Worm (Caenorhabditis elegans): ENCODE results near the gene nhr-255.

The nhr-255 gene

DNA sequence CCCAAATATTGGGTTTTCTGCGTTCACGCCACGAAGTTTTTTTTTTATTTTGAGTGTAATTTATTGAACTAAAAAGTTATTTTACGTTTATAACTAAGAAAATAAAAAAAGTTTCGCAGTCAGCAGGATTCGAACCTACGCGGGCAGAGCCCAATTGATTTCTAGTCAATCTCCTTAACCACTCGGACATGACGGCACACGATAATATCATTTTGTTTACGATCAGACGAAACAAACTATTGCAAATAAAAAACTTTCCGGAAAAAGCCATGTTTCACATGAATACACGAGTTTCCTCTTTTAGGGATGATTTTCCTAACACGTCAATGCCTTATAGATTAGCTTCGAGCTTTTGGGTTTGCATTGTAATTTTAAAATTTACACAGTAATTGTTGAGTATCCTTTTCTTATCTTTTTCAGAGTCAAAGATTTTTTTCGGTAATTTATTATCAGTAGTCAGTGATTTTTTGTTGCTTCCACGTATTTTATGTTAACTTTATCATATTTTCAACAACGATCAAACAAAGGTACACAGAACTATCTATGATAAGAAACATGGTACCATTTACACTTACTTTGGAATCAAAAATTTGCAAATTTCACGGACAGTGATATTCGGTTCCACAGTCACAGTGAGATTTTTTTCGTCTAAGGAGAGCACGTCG lies 27.6 kb downstream of the nhr-255 start:
- TF ChIP-seq dve-1 (tag; optimal IDR thresholded peaks at IDR 0.05; ENCODE audit: insufficient read depth) (peak; percentile 18), daf-16 (GFP tag; optimal IDR thresholded peaks at IDR 0.05) (no peak), daf-16 (tag; optimal IDR thresholded peaks at IDR 0.05) (peak; percentile 59), T26A8.4 (GFP tag; IDR thresholded peaks at IDR 0.05) (no peak), ceh-82 (tag; optimal IDR thresholded peaks at IDR 0.05) (no peak), nhr-28 (tag; optimal IDR thresholded peaks at IDR 0.05) (peak; percentile 14), php-3 (GFP tag; IDR thresholded peaks at IDR 0.05) (no peak), gei-8 (GFP tag; optimal IDR thresholded peaks at IDR 0.05) (no peak), unc-39 (tag; optimal IDR thresholded peaks at IDR 0.05) (no peak), ceh-44 (GFP tag; IDR thresholded peaks at IDR 0.05) (no peak), sdz-12 (GFP tag; optimal IDR thresholded peaks at IDR 0.05) (no peak), ama-1 (optimal IDR thresholded peaks at IDR 0.05) (no peak), pqm-1 (tag; optimal IDR thresholded peaks at IDR 0.05) (peak; percentile 49), dpl-1 (GFP tag; optimal IDR thresholded peaks at IDR 0.05) (no peak), nhr-77 (tag; optimal IDR thresholded peaks at IDR 0.05) (peak; percentile 24)

DNA sequence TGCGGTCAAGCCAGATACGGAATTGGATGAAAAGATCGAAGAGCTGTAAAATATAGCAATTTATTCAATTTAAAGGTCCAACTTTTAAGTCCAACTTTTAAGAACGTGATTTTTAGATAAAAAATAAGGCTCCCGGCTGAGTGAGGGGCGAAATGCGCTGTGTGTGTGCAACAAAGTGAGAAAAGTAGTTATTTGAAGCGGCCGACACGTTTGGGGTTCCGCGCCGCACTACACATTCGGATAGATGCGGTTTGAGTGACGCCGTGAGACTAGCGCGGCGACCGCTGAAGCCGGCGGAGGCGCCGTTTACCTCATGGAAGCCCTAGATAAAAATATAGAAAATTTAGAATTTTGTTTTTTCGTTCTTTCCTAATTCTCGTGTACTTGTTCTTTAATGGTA lies 28.4 kb downstream of the nhr-255 start:
- TF ChIP-seq set-16 (GFP tag; IDR thresholded peaks at IDR 0.05) = peak; percentile 37; the same call in 1 of the 2 replicates
- TF ChIP-seq rbr-2 (tag; optimal IDR thresholded peaks at IDR 0.05) = no peak

- peak; percentile 51; the same call in 1 of the 2 replicates for TF ChIP-seq dmd-6 (GFP tag; IDR thresholded peaks at IDR 0.05)
- peak; percentile 21 for TF ChIP-seq mes-2 (tag; optimal IDR thresholded peaks at IDR 0.05; ENCODE audit: poor library complexity, severe bottlenecking)
- peak; percentile 15 for TF ChIP-seq dve-1 (tag; optimal IDR thresholded peaks at IDR 0.05; ENCODE audit: insufficient read depth)
- TF ChIP-seq daf-12 (tag; optimal IDR thresholded peaks at IDR 0.05) = no peak
- no peak for TF ChIP-seq lin-15B (tag; optimal IDR thresholded peaks at IDR 0.05)
- TF ChIP-seq F10B5.3 (tag; optimal IDR thresholded peaks at IDR 0.05) = no peak
- peak in 1 of 2 experiments; percentile 55 for TF ChIP-seq unc-62 (GFP tag; optimal IDR thresholded peaks at IDR 0.05 in 1 of 2)
- no peak for TF ChIP-seq unc-62 (tag; optimal IDR thresholded peaks at IDR 0.05)
- TF ChIP-seq aha-1 (tag) = peak; percentile 26
- TF ChIP-seq F37D6.2 (tag; optimal IDR thresholded peaks at IDR 0.05) = no peak
- peak; percentile 61 for TF ChIP-seq pqm-1 (tag; optimal IDR thresholded peaks at IDR 0.05)
- no peak for TF ChIP-seq mep-1 (tag; optimal IDR thresholded peaks at IDR 0.05)
- no peak for TF ChIP-seq F44E2.7 (GFP tag; IDR thresholded peaks at IDR 0.05)
- TF ChIP-seq hlh-11 (tag; optimal IDR thresholded peaks at IDR 0.05) = peak; percentile 20
- TF ChIP-seq nhr-28 (tag; optimal IDR thresholded peaks at IDR 0.05) = peak; percentile 43
- TF ChIP-seq daf-16 (GFP tag; optimal IDR thresholded peaks at IDR 0.05) = no peak
- TF ChIP-seq daf-16 (tag; optimal IDR thresholded peaks at IDR 0.05) = peak; percentile 96
Measured at ce11 chrX:15771411-15771810, 29.0 kb downstream of the nhr-255 start, which contains the start of gene Y7A5A.1. Gene Y7A5A.1, minus strand, starts transcription at chrX:15771493.

- peak; percentile 9 for TF ChIP-seq nhr-28 (tag; optimal IDR thresholded peaks at IDR 0.05)
- TF ChIP-seq T20F7.1 (GFP tag; optimal IDR thresholded peaks at IDR 0.05) = no peak
- peak in 1 of 2 experiments; percentile 97 for TF ChIP-seq unc-62 (GFP tag; optimal IDR thresholded peaks at IDR 0.05 in 1 of 2)
- no peak for TF ChIP-seq unc-62 (tag; optimal IDR thresholded peaks at IDR 0.05)
- TF ChIP-seq dve-1 (tag; optimal IDR thresholded peaks at IDR 0.05; ENCODE audit: insufficient read depth) = peak; percentile 38
- TF ChIP-seq daf-16 (GFP tag; optimal IDR thresholded peaks at IDR 0.05) = no peak
- peak; percentile 53 for TF ChIP-seq daf-16 (tag; optimal IDR thresholded peaks at IDR 0.05)
Measured at ce11 chrX:15772674-15773073, 30.3 kb downstream of the nhr-255 start, which contains the start of gene Y7A5A.2. Gene Y7A5A.2, minus strand, starts transcription at chrX:15772735.

ce11 chrX:15773262-15773908 lies 31.0 kb downstream of the nhr-255 start, which contains the start of gene Y7A5A.13:
Gene Y7A5A.13, plus strand, starts transcription at chrX:15773858.
- no peak for TF ChIP-seq daf-8 (GFP tag; IDR thresholded peaks at IDR 0.05)
- TF ChIP-seq lin-13 (GFP tag; optimal IDR thresholded peaks at IDR 0.05) = no peak
- peak; percentile 20 for TF ChIP-seq dmd-6 (GFP tag; IDR thresholded peaks at IDR 0.05)
- peak; percentile 62; the same call in 1 of the 2 replicates for TF ChIP-seq pha-4 (GFP tag; IDR thresholded peaks at IDR 0.05)
- TF ChIP-seq pha-4 (tag; optimal IDR thresholded peaks at IDR 0.05) = no peak
- TF ChIP-seq nhr-11 (tag; optimal IDR thresholded peaks at IDR 0.05) = no peak
- no peak for TF ChIP-seq ceh-62 (tag; optimal IDR thresholded peaks at IDR 0.05)
- no peak for TF ChIP-seq sdz-12 (GFP tag; optimal IDR thresholded peaks at IDR 0.05)
- TF ChIP-seq nhr-102 (tag; optimal IDR thresholded peaks at IDR 0.05) = peak; percentile 61
- no peak for TF ChIP-seq cey-2 (tag; optimal IDR thresholded peaks at IDR 0.05; ENCODE audit: borderline replicate concordance, insufficient read depth)
- TF ChIP-seq nhr-28 (tag; optimal IDR thresholded peaks at IDR 0.05) = no peak
- TF ChIP-seq tra-1 (GFP tag; IDR thresholded peaks at IDR 0.05) = peak; percentile 75
- TF ChIP-seq arid-1 (GFP tag; conservative IDR thresholded peaks at IDR 0.05) = peak; percentile 51
- TF ChIP-seq nhr-42 (GFP tag; IDR thresholded peaks at IDR 0.05) = no peak
- TF ChIP-seq lim-7 (GFP tag; IDR thresholded peaks at IDR 0.05) = peak; percentile 81
- no peak for TF ChIP-seq snpc-4 (tag; optimal IDR thresholded peaks at IDR 0.05)
